Worm (Caenorhabditis elegans): ENCODE data around the gene B0001.2.
A peak's percentile ranks its signal among the peaks of the same experiment; 100 is the strongest.

Gene B0001.2

DNA sequence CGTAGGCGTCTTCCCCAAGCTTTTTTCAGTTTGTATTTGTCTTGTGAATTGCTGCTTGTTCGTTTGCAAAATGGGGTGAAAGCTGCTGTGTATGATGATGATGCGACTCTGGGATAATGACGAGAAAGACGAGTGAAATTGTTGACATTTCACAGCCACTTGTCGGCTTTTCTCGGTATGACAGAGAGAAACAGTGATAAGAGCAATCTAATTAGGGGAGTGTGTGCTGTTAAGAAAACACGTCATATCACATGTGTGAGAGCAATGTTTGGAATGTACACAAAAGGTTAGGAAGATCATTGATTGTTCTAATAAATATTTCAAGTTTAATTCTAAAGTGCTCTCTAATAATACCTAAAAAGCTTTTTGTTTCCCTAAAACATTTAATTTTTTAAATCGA lies 46.9 kb upstream of the B0001.2 start (continued):
- TF ChIP-seq sptf-2 (GFP tag; optimal IDR thresholded peaks at IDR 0.05) (no peak), Y53G8AR.9 (GFP tag; conservative IDR thresholded peaks at IDR 0.05) (no peak), K11D2.4 (GFP tag; IDR thresholded peaks at IDR 0.05) (no peak), akir-1 (GFP tag; optimal IDR thresholded peaks at IDR 0.05) (no peak), madf-10 (tag; optimal IDR thresholded peaks at IDR 0.05) (no peak), rec-8 (tag; optimal IDR thresholded peaks at IDR 0.05) (no peak), F55B11.4 (tag; optimal IDR thresholded peaks at IDR 0.05; ENCODE audit: borderline replicate concordance, insufficient read depth) (no peak), F37B4.10 (GFP tag; IDR thresholded peaks at IDR 0.05) (no peak), atf-7 (tag; optimal IDR thresholded peaks at IDR 0.05) (peak; percentile 78), nfyb-1 (GFP tag; IDR thresholded peaks at IDR 0.05) (peak; percentile 9; the same call in 1 of the 2 replicates), ccch-3 (GFP tag; optimal IDR thresholded peaks at IDR 0.05) (no peak), ceh-27 (GFP tag; optimal IDR thresholded peaks at IDR 0.05) (no peak), ceh-91 (GFP tag; IDR thresholded peaks at IDR 0.05) (no peak), xnd-1 (tag; optimal IDR thresholded peaks at IDR 0.05) (no peak)

DNA sequence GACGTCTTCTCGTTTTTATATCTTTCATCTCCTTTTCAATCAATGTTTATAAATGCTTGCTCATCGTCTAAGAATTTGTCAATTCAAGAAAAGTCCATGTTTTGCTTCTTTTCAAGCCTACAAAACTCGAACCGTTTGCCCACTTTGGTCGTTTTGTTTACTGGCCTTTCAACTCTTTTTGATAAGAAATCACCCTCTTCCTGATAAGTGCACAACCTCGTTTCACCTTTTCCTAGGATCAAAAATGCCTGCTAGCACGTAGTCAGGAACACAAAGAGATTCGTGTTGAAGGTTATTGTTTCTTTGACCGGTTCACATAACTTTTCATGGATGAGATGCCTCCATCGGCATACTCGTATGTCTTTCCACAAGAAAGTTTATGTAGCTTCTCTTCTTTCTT lies 45.8 kb upstream of the B0001.2 start:
- no peak for TF ChIP-seq F22D6.2 (tag; optimal IDR thresholded peaks at IDR 0.05)
- peak; percentile 42 for TF ChIP-seq nhr-80 (tag; optimal IDR thresholded peaks at IDR 0.05)
- no peak for TF ChIP-seq Y56A3A.18 (GFP tag; IDR thresholded peaks at IDR 0.05)

DNA sequence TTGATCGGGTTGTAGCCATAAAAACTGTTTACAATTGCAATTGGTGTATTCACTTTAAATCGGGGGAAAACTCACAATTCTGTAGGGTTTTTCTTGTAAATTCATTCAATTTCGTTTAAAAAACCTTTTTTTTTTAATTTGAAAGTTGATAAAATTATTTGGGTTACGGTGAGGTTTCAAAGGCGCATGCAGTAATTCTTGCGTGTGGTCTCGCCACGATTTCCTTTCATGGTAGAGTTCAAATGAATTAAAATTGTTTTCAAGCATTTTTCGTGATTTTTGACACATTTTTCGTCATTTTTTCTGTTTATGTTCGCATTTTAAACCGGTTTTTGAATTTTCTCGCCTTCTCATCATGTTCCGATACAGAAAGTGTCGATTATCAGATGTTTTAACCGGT lies 43.9 kb upstream of the B0001.2 start:
- TF ChIP-seq lsy-27 (tag; optimal IDR thresholded peaks at IDR 0.05; ENCODE audit: borderline replicate concordance, insufficient read depth) (no peak), snpc-4 (GFP tag; optimal IDR thresholded peaks at IDR 0.05) (peak; percentile 41), snpc-4 (tag; optimal IDR thresholded peaks at IDR 0.05) (peak in 2 of 4 experiments; percentile 39 to 60), ztf-25 (GFP tag; IDR thresholded peaks at IDR 0.05) (no peak), akir-1 (GFP tag; optimal IDR thresholded peaks at IDR 0.05) (no peak), T07F8.4 (tag; optimal IDR thresholded peaks at IDR 0.05) (no peak), mcd-1 (GFP tag; IDR thresholded peaks at IDR 0.05) (no peak), atf-7 (tag; optimal IDR thresholded peaks at IDR 0.05) (no peak), ztf-28 (GFP tag; IDR thresholded peaks at IDR 0.05) (no peak), egl-18 (GFP tag; IDR thresholded peaks at IDR 0.05) (no peak), madf-8 (GFP tag; conservative IDR thresholded peaks at IDR 0.05) (peak; percentile 70), ztf-18 (tag; optimal IDR thresholded peaks at IDR 0.05) (no peak), K11D2.4 (GFP tag; IDR thresholded peaks at IDR 0.05) (no peak), F52B5.7 (tag; optimal IDR thresholded peaks at IDR 0.05) (no peak), ceh-100 (GFP tag; IDR thresholded peaks at IDR 0.05) (no peak), B0261.1 (tag; optimal IDR thresholded peaks at IDR 0.05) (no peak), F10E7.11 (tag; optimal IDR thresholded peaks at IDR 0.05) (no peak), F55B11.4 (tag; optimal IDR thresholded peaks at IDR 0.05; ENCODE audit: borderline replicate concordance, insufficient read depth) (no peak), B0019.2 (GFP tag; conservative IDR thresholded peaks at IDR 0.05) (no peak), hsf-1 (GFP tag; IDR thresholded peaks at IDR 0.05) (no peak), F23B12.7 (tag; optimal IDR thresholded peaks at IDR 0.05; ENCODE audit: insufficient read depth) (no peak), nfyb-1 (GFP tag; IDR thresholded peaks at IDR 0.05) (no peak), chd-7 (tag; optimal IDR thresholded peaks at IDR 0.05) (no peak), hlh-12 (tag; optimal IDR thresholded peaks at IDR 0.05) (no peak), dpl-1 (GFP tag; optimal IDR thresholded peaks at IDR 0.05) (peak; percentile 16), snpc-1.3 (tag; optimal IDR thresholded peaks at IDR 0.05; ENCODE audit: insufficient read depth) (peak; percentile 60), F57C9.4 (tag; optimal IDR thresholded peaks at IDR 0.05) (no peak), B0035.1 (tag; optimal IDR thresholded peaks at IDR 0.05) (no peak), hmg-1.2 (GFP tag; IDR thresholded peaks at IDR 0.05) (no peak), lag-1 (GFP tag; IDR thresholded peaks at IDR 0.05) (no peak), pha-4 (tag; optimal IDR thresholded peaks at IDR 0.05) (no peak), ceh-40 (GFP tag; IDR thresholded peaks at IDR 0.05) (no peak), zim-3 (tag; optimal IDR thresholded peaks at IDR 0.05) (no peak), lir-1 (GFP tag; conservative IDR thresholded peaks at IDR 0.05) (no peak)

Measured in whole organism, young adult.